Fruit fly (Drosophila melanogaster): ENCODE measurements around the gene LManIII.

Gene LManIII

dm6 chr2L:8799009-8799408 is 30.5 kb upstream of the LManIII start:
- TF ChIP-seq Gug (GFP tag; IDR thresholded peaks at IDR 0.05) (no peak), esn (GFP tag; optimal IDR thresholded peaks at IDR 0.05) (no peak), eg (GFP tag; IDR thresholded peaks at IDR 0.05) (no peak), CG8119 (GFP tag; IDR thresholded peaks at IDR 0.05) (no peak), CG15336 (GFP tag; IDR thresholded peaks at IDR 0.05) (no peak), CG8319 (GFP tag; optimal IDR thresholded peaks at IDR 0.05) (no peak)

DNA sequence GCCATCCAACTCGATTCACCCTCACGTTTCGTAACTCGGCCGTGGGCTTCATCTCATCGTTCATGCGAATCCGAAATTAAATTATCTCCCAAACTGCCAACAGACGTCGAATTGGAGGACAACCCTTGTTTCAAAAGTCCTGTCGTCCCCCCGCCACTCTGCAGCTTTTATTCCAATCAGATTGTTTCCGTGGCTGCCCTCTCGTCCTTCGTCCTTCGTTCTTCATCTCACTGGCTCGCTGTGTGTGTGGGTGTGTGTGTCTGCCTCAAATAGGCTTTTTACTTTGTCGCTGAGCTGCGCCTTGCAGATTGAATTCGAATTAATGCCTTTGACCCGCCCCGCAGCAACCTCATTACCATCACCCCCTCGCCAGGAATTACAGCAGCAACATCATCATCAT is 25.6 kb upstream of the LManIII start:
- TF ChIP-seq fd85E (GFP tag; optimal IDR thresholded peaks at IDR 0.05), result no peak
- no peak for TF ChIP-seq svp (GFP tag)
- TF ChIP-seq CG11902 (GFP tag; optimal IDR thresholded peaks at IDR 0.05), result no peak
- no peak for TF ChIP-seq CG6792 (GFP tag; optimal IDR thresholded peaks at IDR 0.05)

- TF ChIP-seq CG16779 (tag; optimal IDR thresholded peaks at IDR 0.05) (no peak), CG8319 (GFP tag; optimal IDR thresholded peaks at IDR 0.05) (no peak), Eip78C (GFP tag) (no peak), fd59A (GFP tag; optimal IDR thresholded peaks at IDR 0.05) (no peak), dsx (GFP tag; optimal IDR thresholded peaks at IDR 0.05; ENCODE audit: poor library complexity, severe bottlenecking) (no peak), net (GFP tag; optimal IDR thresholded peaks at IDR 0.05) (no peak), Eip75B (GFP tag; optimal IDR thresholded peaks at IDR 0.05) (no peak), CG11902 (GFP tag; optimal IDR thresholded peaks at IDR 0.05) (no peak), Hr4 (GFP tag; optimal IDR thresholded peaks at IDR 0.05) (no peak), CG4318 (GFP tag; optimal IDR thresholded peaks at IDR 0.05) (no peak), esn (GFP tag; optimal IDR thresholded peaks at IDR 0.05) (no peak), CG7368 (GFP tag; optimal IDR thresholded peaks at IDR 0.05) (no peak), cyc (GFP tag; optimal IDR thresholded peaks at IDR 0.05) (no peak), Sox15 (GFP tag; optimal IDR thresholded peaks at IDR 0.05) (no peak), Sox14 (GFP tag; optimal IDR thresholded peaks at IDR 0.05) (no peak), CG3919 (GFP tag; optimal IDR thresholded peaks at IDR 0.05) (no peak), CG6792 (GFP tag; optimal IDR thresholded peaks at IDR 0.05) (no peak), Hr39 (GFP tag; optimal IDR thresholded peaks at IDR 0.05) (no peak)
Observed at dm6 chr2L:8791703-8792102, 23.2 kb upstream of the LManIII start.

DNA sequence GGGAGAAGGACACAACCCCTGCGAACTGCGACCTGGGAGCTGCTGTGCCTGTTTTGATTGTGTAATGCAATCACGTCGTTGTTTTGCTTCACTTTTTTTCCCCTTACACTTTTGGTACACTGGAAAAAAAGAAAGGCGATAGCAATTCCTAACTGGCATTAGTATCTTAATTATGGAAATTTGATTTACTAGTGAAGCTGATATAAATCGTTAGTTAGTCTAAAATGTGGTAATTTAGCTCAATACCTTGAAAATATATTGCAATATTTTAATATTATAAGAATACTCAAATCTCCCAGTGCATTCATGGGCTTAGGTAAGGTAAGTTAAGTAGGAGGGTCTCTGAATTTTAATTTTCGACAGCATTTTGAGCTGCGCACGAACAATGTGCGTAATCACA is 19.1 kb upstream of the LManIII start:
- TF ChIP-seq svp (GFP tag) (peak; percentile 72), Smox (GFP tag; optimal IDR thresholded peaks at IDR 0.05) (peak; percentile 13), Eip78C (GFP tag) (peak; percentile 33), topi (GFP tag; optimal IDR thresholded peaks at IDR 0.05) (peak; percentile 14), CG8632 (GFP tag; optimal IDR thresholded peaks at IDR 0.05) (no peak)

dm6 chr2L:8784731-8785130 is 16.2 kb upstream of the LManIII start:
- TF ChIP-seq CG3032 (tag; optimal IDR thresholded peaks at IDR 0.05) (no peak), salr (GFP tag; optimal IDR thresholded peaks at IDR 0.05) (no peak), CG4318 (GFP tag; optimal IDR thresholded peaks at IDR 0.05) (no peak), CG8632 (GFP tag; optimal IDR thresholded peaks at IDR 0.05) (no peak), fkh (GFP tag; optimal IDR thresholded peaks at IDR 0.05) (no peak), CG34406 (GFP tag; optimal IDR thresholded peaks at IDR 0.05) (no peak), CG15336 (GFP tag; IDR thresholded peaks at IDR 0.05) (no peak), Hr4 (GFP tag; optimal IDR thresholded peaks at IDR 0.05) (no peak), CG9139 (GFP tag; optimal IDR thresholded peaks at IDR 0.05) (no peak), vri (GFP tag; optimal IDR thresholded peaks at IDR 0.05) (no peak), Met (GFP tag; optimal IDR thresholded peaks at IDR 0.05) (no peak), CG11902 (GFP tag; optimal IDR thresholded peaks at IDR 0.05) (no peak), Sox102F (GFP tag; optimal IDR thresholded peaks at IDR 0.05) (no peak), CG3919 (GFP tag; optimal IDR thresholded peaks at IDR 0.05) (no peak), CG8319 (GFP tag; optimal IDR thresholded peaks at IDR 0.05) (no peak), dsx (GFP tag; optimal IDR thresholded peaks at IDR 0.05; ENCODE audit: poor library complexity, severe bottlenecking) (no peak), Sox14 (GFP tag; optimal IDR thresholded peaks at IDR 0.05) (no peak), ss (GFP tag; optimal IDR thresholded peaks at IDR 0.05) (no peak)

Data from whole organism, prepupa.